Fruit fly (Drosophila melanogaster) whole organism, wandering third instar larva: Measurements from ENCODE around the gene Cp7Fa.

Experiments used
- Abd-B ChIP-seq: fragments of >200 bp; optimal IDR thresholded peaks from 2 replicates; lab custom pipeline; 2017; ENCODE audit warnings: missing biosample characterization, missing genetic modification characterization
- CG32264 ChIP-seq: fragments of 200-800 bp; sonication (Bioruptor generic); optimal IDR thresholded peaks from 2 replicates; lab custom pipeline; 2016; ENCODE audit warnings: missing biosample characterization, missing genetic modification characterization
- CG9705 ChIP-seq: fragments of 200-800 bp; sonication (Bioruptor generic); optimal IDR thresholded peaks from 2 replicates; lab custom pipeline; 2018; ENCODE audit warnings: missing biosample characterization, mild to moderate bottlenecking, missing genetic modification characterization
- CrebA ChIP-seq: fragments of 200-800 bp; sonication (Bioruptor generic); optimal IDR thresholded peaks from 2 replicates; lab custom pipeline; 2016; ENCODE audit warnings: missing biosample characterization, mild to moderate bottlenecking, missing genetic modification characterization, borderline replicate concordance
- GATAd ChIP-seq: sonication (Bioruptor generic); optimal IDR thresholded peaks from 2 replicates; lab custom pipeline; 2016; ENCODE audit warnings: missing biosample characterization, missing genetic modification characterization
- HLH106 ChIP-seq: fragments of 200-800 bp; optimal IDR thresholded peaks from 3 replicates; lab custom pipeline; 2019; ENCODE audit warnings: missing biosample characterization, mild to moderate bottlenecking, missing genetic modification characterization, moderate library complexity
- Hnf4 ChIP-seq: fragments of 200-800 bp; sonication (Bioruptor generic); optimal IDR thresholded peaks from 2 replicates; lab custom pipeline; 2016; ENCODE audit warnings: missing biosample characterization, mild to moderate bottlenecking, missing genetic modification characterization
- Hr78 ChIP-seq: fragments of >200 bp; optimal IDR thresholded peaks from 2 replicates; lab custom pipeline; 2017; ENCODE audit warnings: missing biosample characterization, missing genetic modification characterization
- Hr83 ChIP-seq: fragments of 200-300 bp; sonication (Bioruptor generic); optimal IDR thresholded peaks from 2 replicates; lab custom pipeline; 2016; ENCODE audit warnings: missing biosample characterization, mild to moderate bottlenecking, missing genetic modification characterization, moderate library complexity; ENCODE audit not compliant: poor library complexity, severe bottlenecking
- Jra ChIP-seq: sonication (Bioruptor generic); optimal IDR thresholded peaks from 2 replicates; lab custom pipeline; 2016; ENCODE audit warnings: missing biosample characterization, missing genetic modification characterization
- Mio ChIP-seq: sonication (Bioruptor generic); optimal IDR thresholded peaks from 2 replicates; lab custom pipeline; 2016; ENCODE audit warnings: missing biosample characterization, missing genetic modification characterization
- Myc ChIP-seq: fragments of >200 bp; optimal IDR thresholded peaks from 2 replicates; lab custom pipeline; 2017
- OdsH ChIP-seq: fragments of 200-800 bp; sonication (Bioruptor generic); optimal IDR thresholded peaks from 2 replicates; lab custom pipeline; 2016; ENCODE audit warnings: missing biosample characterization, mild to moderate bottlenecking, missing genetic modification characterization
- Rel ChIP-seq, 2 experiments: fragments of 200-800 bp; sonication (Bioruptor generic) in 1 of 2; optimal IDR thresholded peaks; 2 replicates in 1 of 2; 3 replicates in 1 of 2; lab custom pipeline; 2016 to 2019; ENCODE audit warnings: mild to moderate bottlenecking in 2 of 2, missing biosample characterization in 2 of 2, missing genetic modification characterization in 2 of 2, moderate library complexity in 1 of 2
- Sp1 ChIP-seq: fragments of 200-800 bp; sonication (Bioruptor generic); optimal IDR thresholded peaks from 3 replicates; lab custom pipeline; 2019; ENCODE audit warnings: missing biosample characterization, mild to moderate bottlenecking, missing genetic modification characterization, moderate library complexity
- Vsx2 ChIP-seq: fragments of 200-300, 225-300 bp; sonication (Bioruptor generic); optimal IDR thresholded peaks from 2 replicates; lab custom pipeline; 2018; ENCODE audit warnings: missing biosample characterization, missing genetic modification characterization; ENCODE audit not compliant: partially characterized antibody
- br ChIP-seq: fragments of 200-800 bp; sonication (Bioruptor generic); optimal IDR thresholded peaks from 2 replicates; lab custom pipeline; 2016; ENCODE audit warnings: missing biosample characterization, missing genetic modification characterization
- brk ChIP-seq: fragments of 200-800 bp; sonication (Bioruptor generic); optimal IDR thresholded peaks from 2 replicates; lab custom pipeline; 2016; ENCODE audit warnings: missing biosample characterization, mild to moderate bottlenecking, missing genetic modification characterization
- dmrt93B ChIP-seq: fragments of 200-800 bp; sonication (Bioruptor generic); optimal IDR thresholded peaks from 2 replicates; lab custom pipeline; 2018; ENCODE audit warnings: missing biosample characterization, mild to moderate bottlenecking, missing genetic modification characterization
- dsf ChIP-seq: sonication (Bioruptor generic); optimal IDR thresholded peaks from 2 replicates; lab custom pipeline; 2016; ENCODE audit warnings: missing biosample characterization, missing genetic modification characterization, borderline replicate concordance
- ey ChIP-seq: fragments of 200-800 bp; sonication (Bioruptor generic); optimal IDR thresholded peaks from 2 replicates; lab custom pipeline; 2016; ENCODE audit warnings: missing biosample characterization, missing genetic modification characterization
- fru ChIP-seq: fragments of 200-800 bp; sonication (Bioruptor generic); optimal IDR thresholded peaks from 3 replicates; lab custom pipeline; 2016; ENCODE audit warnings: missing biosample characterization, mild to moderate bottlenecking, missing genetic modification characterization
- h ChIP-seq: fragments of 200-800 bp; sonication (Bioruptor generic); optimal IDR thresholded peaks from 3 replicates; lab custom pipeline; 2016; ENCODE audit warnings: missing biosample characterization, mild to moderate bottlenecking, missing genetic modification characterization
- jim ChIP-seq: fragments of 175-275, 200-325 bp; sonication (Bioruptor generic); optimal IDR thresholded peaks from 2 replicates; lab custom pipeline; 2016; ENCODE audit warnings: missing biosample characterization, mild to moderate bottlenecking, missing genetic modification characterization
- lola ChIP-seq: fragments of >200 bp; optimal IDR thresholded peaks from 2 replicates; lab custom pipeline; 2017; ENCODE audit warnings: missing biosample characterization, missing genetic modification characterization
- pan ChIP-seq: fragments of >200 bp; optimal IDR thresholded peaks from 2 replicates; lab custom pipeline; 2017
- rgr ChIP-seq: fragments of 200-800 bp; sonication (Bioruptor generic); optimal IDR thresholded peaks from 3 replicates; lab custom pipeline; 2016; ENCODE audit warnings: missing biosample characterization, mild to moderate bottlenecking, missing genetic modification characterization
- sv ChIP-seq: fragments of 200-800 bp; sonication (Bioruptor generic); optimal IDR thresholded peaks from 3 replicates; lab custom pipeline; 2016; ENCODE audit warnings: missing biosample characterization, missing genetic modification characterization
- tai ChIP-seq: sonication (Bioruptor generic); optimal IDR thresholded peaks from 2 replicates; lab custom pipeline; 2016; ENCODE audit warnings: missing biosample characterization, missing genetic modification characterization
- usp ChIP-seq: fragments of >200 bp; optimal IDR thresholded peaks from 2 replicates; lab custom pipeline; 2017; ENCODE audit warnings: missing biosample characterization, missing genetic modification characterization

The Cp7Fa gene

dm6 chrX:8481462-8481861 is 10.8 kb downstream of the Cp7Fa start, which contains the start of gene Cp38:
Cp38 (plus strand) TSS chrX:8481837.
- TF ChIP-seq Hnf4 (GFP tag; lab: Kevin White, UChicago), result no peak
- no peak for TF ChIP-seq Myc (lab: Kevin White, UChicago)
- TF ChIP-seq, all 38 proteins: peak for 0

- TF ChIP-seq Hr83 (GFP tag; lab: Kevin White, UChicago) (no peak), fru (GFP tag; lab: Kevin White, UChicago) (no peak), Hnf4 (GFP tag; lab: Kevin White, UChicago) (no peak), br (GFP tag; lab: Kevin White, UChicago) (no peak), GATAd (GFP tag; lab: Kevin White, UChicago) (no peak), CrebA (GFP tag; lab: Kevin White, UChicago) (no peak)
Measured at dm6 chrX:8483671-8484070, 13.0 kb downstream of the Cp7Fa start, which contains the start of gene CG33223. CG33223 (minus strand) TSS chrX:8483885.

DNA sequence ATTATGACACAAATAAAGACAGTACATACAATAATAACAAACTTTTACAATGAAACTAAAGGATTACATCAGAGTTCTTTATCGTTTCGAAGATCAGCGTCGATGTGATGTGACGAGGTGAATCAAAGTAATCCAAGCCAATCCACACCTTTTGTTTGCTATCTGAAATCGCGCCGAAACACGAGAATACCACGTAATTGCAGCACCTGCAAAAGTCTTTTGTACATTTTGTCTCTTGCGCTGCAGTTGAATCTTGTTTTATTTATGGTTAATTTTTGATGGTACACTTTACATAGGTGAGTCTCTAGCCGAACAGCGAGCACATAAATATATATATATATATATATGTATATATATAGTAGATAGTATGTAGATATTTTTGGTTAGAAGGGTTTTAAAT is 14.1 kb downstream of the Cp7Fa start:
- TF ChIP-seq Sp1 (GFP tag; lab: Kevin White, UChicago), result no peak
- TF ChIP-seq lola (GFP tag; lab: Kevin White, UChicago), result no peak
- no peak for TF ChIP-seq Jra (GFP tag; lab: Kevin White, UChicago)
- no peak for TF ChIP-seq dsf (GFP tag; lab: Kevin White, UChicago)
- TF ChIP-seq brk, result no peak
- TF ChIP-seq fru (GFP tag; lab: Kevin White, UChicago), result no peak
- TF ChIP-seq CG9705 (GFP tag; lab: Kevin White, UChicago), result no peak
- TF ChIP-seq Abd-B (GFP tag; lab: Kevin White, UChicago), result no peak
- no peak for TF ChIP-seq tai (GFP tag; lab: Kevin White, UChicago)
- no peak for TF ChIP-seq HLH106 (tag; lab: Kevin White, UChicago)
- no peak for TF ChIP-seq rgr (GFP tag; lab: Kevin White, UChicago)
- no peak for TF ChIP-seq br (GFP tag; lab: Kevin White, UChicago)
- no peak for TF ChIP-seq Hr78 (GFP tag; lab: Kevin White, UChicago)
- TF ChIP-seq GATAd (GFP tag; lab: Kevin White, UChicago), result no peak
- no peak for TF ChIP-seq Rel (GFP tag; optimal IDR thresholded peaks at IDR 0.05; lab: Kevin White, UChicago)
- TF ChIP-seq Rel (tag; optimal IDR thresholded peaks at IDR 0.05; lab: Kevin White, UChicago), result no peak

- TF ChIP-seq Jra (GFP tag; lab: Kevin White, UChicago), result no peak
- no peak for TF ChIP-seq h (GFP tag; lab: Kevin White, UChicago)
- TF ChIP-seq lola (GFP tag; lab: Kevin White, UChicago), result no peak
- TF ChIP-seq Mio (GFP tag; lab: Kevin White, UChicago), result no peak
- TF ChIP-seq Sp1 (GFP tag; lab: Kevin White, UChicago), result no peak
- TF ChIP-seq dmrt93B (GFP tag; lab: Kevin White, UChicago), result no peak
- TF ChIP-seq OdsH (GFP tag; lab: Kevin White, UChicago), result no peak
- no peak for TF ChIP-seq HLH106 (tag; lab: Kevin White, UChicago)
- TF ChIP-seq pan (lab: Kevin White, UChicago), result no peak
Measured at dm6 chrX:8489048-8489447, 18.4 kb downstream of the Cp7Fa start, which contains the start of gene CG33181. CG33181 (plus strand) TSS chrX:8489348.

DNA sequence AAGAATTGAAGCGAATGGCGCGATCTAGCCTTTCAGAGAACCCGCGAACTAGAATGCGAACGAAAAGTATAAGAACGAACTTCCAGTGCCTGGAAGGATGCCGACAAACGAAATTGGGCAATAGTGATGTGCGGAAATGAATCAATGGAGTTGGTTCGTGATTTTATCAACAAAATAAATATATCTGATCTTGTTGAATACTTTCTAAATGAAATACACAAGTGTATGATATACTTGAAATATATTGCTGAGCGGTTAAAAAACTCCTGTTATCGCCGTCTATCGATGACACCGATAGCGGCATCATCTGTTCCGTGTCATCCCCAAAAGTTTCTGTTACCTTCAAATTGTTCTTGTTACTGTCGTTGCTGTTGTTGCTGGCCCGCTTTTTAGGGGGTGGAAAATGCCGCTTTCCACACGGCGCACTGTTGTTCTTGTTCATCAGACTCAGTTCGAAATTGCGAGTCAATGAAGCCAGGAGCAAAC is 18.8 kb downstream of the Cp7Fa start, which contains the start of gene otu:
otu (minus strand) TSS at position 51 of the 486 bp plus-strand sequence.
- TF ChIP-seq dmrt93B (GFP tag; lab: Kevin White, UChicago) (no peak), Vsx2 (GFP tag; lab: Kevin White, UChicago) (no peak), sv (GFP tag; lab: Kevin White, UChicago) (no peak), OdsH (GFP tag; lab: Kevin White, UChicago) (no peak), tai (GFP tag; lab: Kevin White, UChicago) (no peak), Hnf4 (GFP tag; lab: Kevin White, UChicago) (no peak), brk (no peak), Jra (GFP tag; lab: Kevin White, UChicago) (no peak), ey (GFP tag; lab: Kevin White, UChicago) (no peak), CG32264 (GFP tag; lab: Kevin White, UChicago) (no peak), HLH106 (tag; lab: Kevin White, UChicago) (no peak), lola (GFP tag; lab: Kevin White, UChicago) (no peak), Rel (GFP tag; optimal IDR thresholded peaks at IDR 0.05; lab: Kevin White, UChicago) (no peak), Rel (tag; optimal IDR thresholded peaks at IDR 0.05; lab: Kevin White, UChicago) (no peak), Hr83 (GFP tag; lab: Kevin White, UChicago) (no peak), jim (no peak), Sp1 (GFP tag; lab: Kevin White, UChicago) (no peak), pan (lab: Kevin White, UChicago) (no peak), usp (no peak), CG9705 (GFP tag; lab: Kevin White, UChicago) (no peak)
